Fruit fly (Drosophila melanogaster) whole organism, prepupa: ENCODE data around the gene Pp1-13C.

ENCODE experiments used
- Blimp-1 ChIP-seq: fragments of 200-800 bp; sonication (Bioruptor generic); optimal IDR thresholded peaks from 3 replicates; lab custom pipeline; 2017; ENCODE audit warnings: missing biosample characterization, missing genetic modification characterization, mild to moderate bottlenecking, moderate library complexity, missing genetic modification reagents
- CG15336 ChIP-seq: fragments of 200-800 bp; sonication (Bioruptor generic); IDR thresholded peaks from 2 replicates; pipeline ENCODE4 v1.3.6; 2022; ENCODE audit warnings: missing biosample characterization, missing genetic modification characterization
- CG4318 ChIP-seq: fragments of 200-800 bp; sonication (Bioruptor generic); optimal IDR thresholded peaks from 3 replicates; lab custom pipeline; 2017; ENCODE audit warnings: missing biosample characterization, mild to moderate bottlenecking, missing genetic modification characterization
- CG6163 ChIP-seq: fragments of 200-800 bp; sonication (Bioruptor generic); IDR thresholded peaks from 3 replicates; pipeline ENCODE4 v1.3.6; 2022; ENCODE audit warnings: missing biosample characterization, missing genetic modification characterization
- CG6854 ChIP-seq: fragments of 200-800 bp; sonication (Bioruptor generic); optimal IDR thresholded peaks from 2 replicates; lab custom pipeline; 2017; ENCODE audit warnings: missing biosample characterization, mild to moderate bottlenecking, missing genetic modification characterization
- Eip78C ChIP-seq: fragments of 200-800 bp; sonication (Bioruptor generic); peaks from one replicate; lab custom pipeline; 2016; ENCODE audit warnings: missing biosample characterization, missing genetic modification characterization
- Hr39 ChIP-seq: fragments of 200-800 bp; sonication (Bioruptor generic); optimal IDR thresholded peaks from 2 replicates; lab custom pipeline; 2016; ENCODE audit warnings: missing biosample characterization, missing genetic modification characterization
- OdsH ChIP-seq: fragments of 200-800 bp; sonication (Bioruptor generic); optimal IDR thresholded peaks from 3 replicates; lab custom pipeline; 2016; ENCODE audit warnings: missing biosample characterization, missing genetic modification characterization
- Sox14 ChIP-seq: fragments of 200-800 bp; sonication (Bioruptor generic); optimal IDR thresholded peaks from 3 replicates; lab custom pipeline; 2016; ENCODE audit warnings: missing biosample characterization, missing genetic modification characterization

- TF ChIP-seq CG6163 (no peak), Hr39 (GFP tag; lab: Kevin White, UChicago) (no peak), Sox14 (GFP tag; lab: Kevin White, UChicago) (no peak), CG6854 (GFP tag; lab: Kevin White, UChicago) (no peak), CG4318 (GFP tag; lab: Kevin White, UChicago) (no peak), Eip78C (no peak), Blimp-1 (GFP tag; lab: Kevin White, UChicago) (no peak), CG15336 (GFP tag; lab: Robert Waterston, UW) (no peak), OdsH (no peak)
Measured at dm6 chrX:15342017-15342416, 18.8 kb downstream of the Pp1-13C start, which contains the start of gene CG9123.
